Fruit fly (Drosophila melanogaster) whole organism, wandering third instar larva: ENCODE measurements around the gene Pdcd4.

Experiments
- Abd-B ChIP-seq: fragments of >200 bp; optimal IDR thresholded peaks from 2 replicates; lab custom pipeline; 2017; ENCODE audit warnings: missing biosample characterization, missing genetic modification characterization
- CG32264 ChIP-seq: fragments of 200-800 bp; sonication (Bioruptor generic); optimal IDR thresholded peaks from 2 replicates; lab custom pipeline; 2016; ENCODE audit warnings: missing biosample characterization, missing genetic modification characterization
- CG9705 ChIP-seq: fragments of 200-800 bp; sonication (Bioruptor generic); optimal IDR thresholded peaks from 2 replicates; lab custom pipeline; 2018; ENCODE audit warnings: missing biosample characterization, mild to moderate bottlenecking, missing genetic modification characterization
- CrebA ChIP-seq: fragments of 200-800 bp; sonication (Bioruptor generic); optimal IDR thresholded peaks from 2 replicates; lab custom pipeline; 2016; ENCODE audit warnings: missing biosample characterization, mild to moderate bottlenecking, missing genetic modification characterization, borderline replicate concordance
- Dfd ChIP-seq: fragments of >200 bp; optimal IDR thresholded peaks from 2 replicates; lab custom pipeline; 2017; ENCODE audit warnings: missing biosample characterization, missing genetic modification characterization
- Dif ChIP-seq: fragments of 200-275, 200-300 bp; sonication (Bioruptor generic); optimal IDR thresholded peaks from 2 replicates; lab custom pipeline; 2018; ENCODE audit warnings: missing biosample characterization, missing genetic modification characterization; ENCODE audit not compliant: partially characterized antibody
- GATAd ChIP-seq: sonication (Bioruptor generic); optimal IDR thresholded peaks from 2 replicates; lab custom pipeline; 2016; ENCODE audit warnings: missing biosample characterization, missing genetic modification characterization
- HLH106 ChIP-seq: fragments of 200-800 bp; optimal IDR thresholded peaks from 3 replicates; lab custom pipeline; 2019; ENCODE audit warnings: missing biosample characterization, mild to moderate bottlenecking, missing genetic modification characterization, moderate library complexity
- Hnf4 ChIP-seq: fragments of 200-800 bp; sonication (Bioruptor generic); optimal IDR thresholded peaks from 2 replicates; lab custom pipeline; 2016; ENCODE audit warnings: missing biosample characterization, mild to moderate bottlenecking, missing genetic modification characterization
- Hr78 ChIP-seq: fragments of >200 bp; optimal IDR thresholded peaks from 2 replicates; lab custom pipeline; 2017; ENCODE audit warnings: missing biosample characterization, missing genetic modification characterization
- Hr83 ChIP-seq: fragments of 200-300 bp; sonication (Bioruptor generic); optimal IDR thresholded peaks from 2 replicates; lab custom pipeline; 2016; ENCODE audit warnings: missing biosample characterization, mild to moderate bottlenecking, missing genetic modification characterization, moderate library complexity; ENCODE audit not compliant: poor library complexity, severe bottlenecking
- Jra ChIP-seq: sonication (Bioruptor generic); optimal IDR thresholded peaks from 2 replicates; lab custom pipeline; 2016; ENCODE audit warnings: missing biosample characterization, missing genetic modification characterization
- Mio ChIP-seq: sonication (Bioruptor generic); optimal IDR thresholded peaks from 2 replicates; lab custom pipeline; 2016; ENCODE audit warnings: missing biosample characterization, missing genetic modification characterization
- Myc ChIP-seq: fragments of >200 bp; optimal IDR thresholded peaks from 2 replicates; lab custom pipeline; 2017
- N ChIP-seq: fragments of >200 bp; optimal IDR thresholded peaks from 2 replicates; lab custom pipeline; 2018; ENCODE audit warnings: missing biosample characterization, missing external identifiers, missing genetic modification characterization
- OdsH ChIP-seq: fragments of 200-800 bp; sonication (Bioruptor generic); optimal IDR thresholded peaks from 2 replicates; lab custom pipeline; 2016; ENCODE audit warnings: missing biosample characterization, mild to moderate bottlenecking, missing genetic modification characterization
- Rel ChIP-seq, 2 experiments: fragments of 200-800 bp; sonication (Bioruptor generic) in 1 of 2; optimal IDR thresholded peaks; 2 replicates in 1 of 2; 3 replicates in 1 of 2; lab custom pipeline; 2016 to 2019; ENCODE audit warnings: mild to moderate bottlenecking in 2 of 2, missing biosample characterization in 2 of 2, missing genetic modification characterization in 2 of 2, moderate library complexity in 1 of 2
- Sp1 ChIP-seq: fragments of 200-800 bp; sonication (Bioruptor generic); optimal IDR thresholded peaks from 3 replicates; lab custom pipeline; 2019; ENCODE audit warnings: missing biosample characterization, mild to moderate bottlenecking, missing genetic modification characterization, moderate library complexity
- Vsx2 ChIP-seq: fragments of 200-300, 225-300 bp; sonication (Bioruptor generic); optimal IDR thresholded peaks from 2 replicates; lab custom pipeline; 2018; ENCODE audit warnings: missing biosample characterization, missing genetic modification characterization; ENCODE audit not compliant: partially characterized antibody
- br ChIP-seq: fragments of 200-800 bp; sonication (Bioruptor generic); optimal IDR thresholded peaks from 2 replicates; lab custom pipeline; 2016; ENCODE audit warnings: missing biosample characterization, missing genetic modification characterization
- brk ChIP-seq: fragments of 200-800 bp; sonication (Bioruptor generic); optimal IDR thresholded peaks from 2 replicates; lab custom pipeline; 2016; ENCODE audit warnings: missing biosample characterization, mild to moderate bottlenecking, missing genetic modification characterization
- dl ChIP-seq, 2 experiments: fragments of 175-275, 200-275 bp in 1 of 2; fragments of 200-275 bp in 1 of 2; sonication (Bioruptor generic); optimal IDR thresholded peaks; lab custom pipeline; 2018; ENCODE audit warnings: mild to moderate bottlenecking in 2 of 2, missing biosample characterization in 2 of 2, missing genetic modification characterization in 2 of 2, moderate library complexity in 2 of 2; ENCODE audit not compliant: partially characterized antibody in 2 of 2, insufficient read depth in 1 of 2
- dmrt93B ChIP-seq: fragments of 200-800 bp; sonication (Bioruptor generic); optimal IDR thresholded peaks from 2 replicates; lab custom pipeline; 2018; ENCODE audit warnings: missing biosample characterization, mild to moderate bottlenecking, missing genetic modification characterization
- dsf ChIP-seq: sonication (Bioruptor generic); optimal IDR thresholded peaks from 2 replicates; lab custom pipeline; 2016; ENCODE audit warnings: missing biosample characterization, missing genetic modification characterization, borderline replicate concordance
- ey ChIP-seq: fragments of 200-800 bp; sonication (Bioruptor generic); optimal IDR thresholded peaks from 2 replicates; lab custom pipeline; 2016; ENCODE audit warnings: missing biosample characterization, missing genetic modification characterization
- foxo ChIP-seq, 2 experiments: fragments of 200-800 bp; sonication (Bioruptor generic); optimal IDR thresholded peaks; 2 replicates in 1 of 2; 3 replicates in 1 of 2; lab custom pipeline; 2016 to 2017; ENCODE audit warnings: missing biosample characterization in 2 of 2, missing genetic modification characterization in 2 of 2
- fru ChIP-seq: fragments of 200-800 bp; sonication (Bioruptor generic); optimal IDR thresholded peaks from 3 replicates; lab custom pipeline; 2016; ENCODE audit warnings: missing biosample characterization, mild to moderate bottlenecking, missing genetic modification characterization
- h ChIP-seq: fragments of 200-800 bp; sonication (Bioruptor generic); optimal IDR thresholded peaks from 3 replicates; lab custom pipeline; 2016; ENCODE audit warnings: missing biosample characterization, mild to moderate bottlenecking, missing genetic modification characterization
- jim ChIP-seq: fragments of 175-275, 200-325 bp; sonication (Bioruptor generic); optimal IDR thresholded peaks from 2 replicates; lab custom pipeline; 2016; ENCODE audit warnings: missing biosample characterization, mild to moderate bottlenecking, missing genetic modification characterization
- lola ChIP-seq: fragments of >200 bp; optimal IDR thresholded peaks from 2 replicates; lab custom pipeline; 2017; ENCODE audit warnings: missing biosample characterization, missing genetic modification characterization
- pan ChIP-seq: fragments of >200 bp; optimal IDR thresholded peaks from 2 replicates; lab custom pipeline; 2017
- psq ChIP-seq: fragments of 200-800 bp; sonication (Bioruptor generic); optimal IDR thresholded peaks from 3 replicates; lab custom pipeline; 2017; ENCODE audit warnings: missing biosample characterization, mild to moderate bottlenecking, missing genetic modification characterization, moderate library complexity
- rgr ChIP-seq: fragments of 200-800 bp; sonication (Bioruptor generic); optimal IDR thresholded peaks from 3 replicates; lab custom pipeline; 2016; ENCODE audit warnings: missing biosample characterization, mild to moderate bottlenecking, missing genetic modification characterization
- sage ChIP-seq: fragments of 200-800 bp; sonication (Bioruptor generic); optimal IDR thresholded peaks from 2 replicates; lab custom pipeline; 2016; ENCODE audit warnings: missing biosample characterization, mild to moderate bottlenecking, missing genetic modification characterization
- sv ChIP-seq: fragments of 200-800 bp; sonication (Bioruptor generic); optimal IDR thresholded peaks from 3 replicates; lab custom pipeline; 2016; ENCODE audit warnings: missing biosample characterization, missing genetic modification characterization
- tai ChIP-seq: sonication (Bioruptor generic); optimal IDR thresholded peaks from 2 replicates; lab custom pipeline; 2016; ENCODE audit warnings: missing biosample characterization, missing genetic modification characterization
- usp ChIP-seq: fragments of >200 bp; optimal IDR thresholded peaks from 2 replicates; lab custom pipeline; 2017; ENCODE audit warnings: missing biosample characterization, missing genetic modification characterization
- woc ChIP-seq: sonication (Bioruptor generic); optimal IDR thresholded peaks from 2 replicates; lab custom pipeline; 2016; ENCODE audit warnings: missing biosample characterization, mild to moderate bottlenecking, missing genetic modification characterization

Pdcd4 gene

dm6 chrX:13783958-13784907 lies 29.0 kb upstream of the Pdcd4 start (continued):
- TF ChIP-seq br (GFP tag; lab: Kevin White, UChicago) (no peak), Vsx2 (GFP tag; lab: Kevin White, UChicago) (no peak), GATAd (GFP tag; lab: Kevin White, UChicago) (no peak), Abd-B (GFP tag; lab: Kevin White, UChicago) (no peak), CG9705 (GFP tag; lab: Kevin White, UChicago) (no peak), dmrt93B (GFP tag; lab: Kevin White, UChicago) (no peak), Myc (lab: Kevin White, UChicago) (no peak), Dfd (GFP tag; lab: Kevin White, UChicago) (no peak), Mio (no peak), Rel (GFP tag; optimal IDR thresholded peaks at IDR 0.05; lab: Kevin White, UChicago) (no peak), Rel (tag; optimal IDR thresholded peaks at IDR 0.05; lab: Kevin White, UChicago) (no peak), N (GFP tag; lab: Kevin White, UChicago) (no peak), HLH106 (tag; lab: Kevin White, UChicago) (no peak)

- TF ChIP-seq CG9705 (GFP tag; lab: Kevin White, UChicago) = no peak
- TF ChIP-seq dmrt93B (GFP tag; lab: Kevin White, UChicago) = no peak
- TF ChIP-seq N (GFP tag; lab: Kevin White, UChicago) = peak; percentile 96
- peak; percentile 61 for TF ChIP-seq Abd-B (GFP tag; lab: Kevin White, UChicago)
- TF ChIP-seq Dif (GFP tag; lab: Kevin White, UChicago) = peak; percentile 41
- TF ChIP-seq Hr83 (GFP tag; lab: Kevin White, UChicago) = no peak
- TF ChIP-seq CG32264 (GFP tag; lab: Kevin White, UChicago) = no peak
- TF ChIP-seq Hr78 = peak; percentile 60
- no peak for TF ChIP-seq tai (GFP tag; lab: Kevin White, UChicago)
- TF ChIP-seq Mio = no peak
- TF ChIP-seq Rel (GFP tag; optimal IDR thresholded peaks at IDR 0.05; lab: Kevin White, UChicago) = no peak
- TF ChIP-seq Rel (tag; optimal IDR thresholded peaks at IDR 0.05; lab: Kevin White, UChicago) = peak; percentile 18
- TF ChIP-seq rgr (GFP tag; lab: Kevin White, UChicago) = peak; percentile 9
- no peak for TF ChIP-seq Dfd (GFP tag; lab: Kevin White, UChicago)
- TF ChIP-seq Hnf4 (GFP tag; lab: Kevin White, UChicago) = no peak
- peak in 1 of 2 experiments; percentile 6 for TF ChIP-seq dl (GFP tag; optimal IDR thresholded peaks at IDR 0.05; lab: Kevin White, UChicago; ENCODE audit: insufficient read depth in 1 of 2, partially characterized antibody in 2 of 2)
- TF ChIP-seq Myc (lab: Kevin White, UChicago) = no peak
- no peak for TF ChIP-seq br (GFP tag; lab: Kevin White, UChicago)
- peak; percentile 16 for TF ChIP-seq h (GFP tag; lab: Kevin White, UChicago)
- TF ChIP-seq HLH106 (tag; lab: Kevin White, UChicago) = no peak
- no peak for TF ChIP-seq CrebA
- TF ChIP-seq woc = no peak
- no peak for TF ChIP-seq ey
- peak; percentile 26 for TF ChIP-seq Sp1 (GFP tag; lab: Kevin White, UChicago)
- TF ChIP-seq Vsx2 (GFP tag; lab: Kevin White, UChicago) = peak; percentile 9
- TF ChIP-seq Jra (GFP tag; lab: Kevin White, UChicago) = no peak
- no peak for TF ChIP-seq OdsH
- TF ChIP-seq brk = no peak
- TF ChIP-seq dsf (GFP tag; lab: Kevin White, UChicago) = no peak
- TF ChIP-seq jim (GFP tag; lab: Kevin White, UChicago) = no peak
- no peak for TF ChIP-seq lola
- TF ChIP-seq sage (GFP tag; lab: Kevin White, UChicago) = no peak
- TF ChIP-seq foxo (GFP tag; optimal IDR thresholded peaks at IDR 0.05; lab: Kevin White, UChicago) = peak in 1 of 2 experiments; percentile 14
- TF ChIP-seq psq (GFP tag; lab: Kevin White, UChicago) = no peak
- TF ChIP-seq GATAd (GFP tag; lab: Kevin White, UChicago) = no peak
- TF ChIP-seq fru (GFP tag; lab: Kevin White, UChicago) = no peak
- no peak for TF ChIP-seq pan (lab: Kevin White, UChicago)
- TF ChIP-seq usp (GFP tag; lab: Kevin White, UChicago) = no peak
- TF ChIP-seq sv (GFP tag; lab: Kevin White, UChicago) = no peak
Observed at dm6 chrX:13783534-13783949, 28.3 kb upstream of the Pdcd4 start, which contains the start of gene inaE. TSS of gene inaE (plus strand) at chrX:13783714.
